Fruit fly (Drosophila melanogaster): ENCODE data around the gene CG4572.

CG4572 gene

DNA sequence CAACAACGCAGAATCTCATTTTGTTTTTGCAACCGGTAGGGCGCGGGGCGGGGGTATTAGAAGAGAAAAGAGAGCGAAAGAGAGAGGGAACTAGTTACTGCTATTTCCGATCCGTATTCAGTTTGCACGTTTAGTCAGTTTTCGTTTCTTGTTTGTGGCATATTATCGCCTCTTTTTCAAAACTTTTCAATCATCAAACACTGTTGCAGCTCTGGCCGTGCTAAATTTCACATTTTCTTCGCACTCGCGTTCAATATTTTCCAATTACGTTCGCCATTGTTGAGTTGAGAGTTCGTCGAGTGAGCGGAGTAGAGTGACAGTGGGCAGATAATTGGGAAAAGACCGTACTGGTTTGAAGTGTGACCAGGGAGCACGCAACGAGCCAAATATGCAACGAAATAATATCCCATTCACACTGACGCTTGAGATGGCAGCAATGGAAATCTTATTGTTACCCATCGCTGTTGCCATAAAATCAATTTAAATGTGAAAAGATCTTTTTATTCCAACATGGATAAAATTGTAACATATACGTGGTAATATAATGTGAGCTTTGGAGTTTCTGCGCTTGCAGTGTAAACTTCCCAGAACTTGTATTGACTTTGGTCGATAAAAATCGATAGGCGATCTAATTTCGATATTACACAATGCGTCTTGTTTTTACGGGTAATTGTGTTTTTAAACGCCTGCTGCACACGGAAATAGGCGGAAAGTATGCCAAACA is 3.0 kb downstream of the CG4572 start, which contains the start of the genes Ire1 and Mrm2 (continued):
- TF ChIP-seq NfI (GFP tag; optimal IDR thresholded peaks at IDR 0.05), result peak; percentile 72
- TF ChIP-seq HLH3B (GFP tag; IDR thresholded peaks at IDR 0.05), result peak; percentile 72
- TF ChIP-seq CG12155 (GFP tag; optimal IDR thresholded peaks at IDR 0.05), result peak; percentile 83
- no peak for TF ChIP-seq sima (GFP tag; optimal IDR thresholded peaks at IDR 0.05)
- TF ChIP-seq HHEX (GFP tag; optimal IDR thresholded peaks at IDR 0.05), result peak; percentile 53
- no peak for TF ChIP-seq CG17568 (GFP tag; optimal IDR thresholded peaks at IDR 0.05)
- TF ChIP-seq inv (GFP tag; IDR thresholded peaks at IDR 0.05; ENCODE audit: partially characterized antibody), result peak; percentile 74
- peak; percentile 64 for TF ChIP-seq CG18599 (GFP tag; optimal IDR thresholded peaks at IDR 0.05)
- 0 out of 2 replicates have a peak, but pooled peaks have one; percentile 29 for TF ChIP-seq CkIIα-i1 (GFP tag; IDR thresholded peaks at IDR 0.05)
- peak; percentile 61 for TF ChIP-seq CG8089 (GFP tag; optimal IDR thresholded peaks at IDR 0.05)
- peak; percentile 90 for TF ChIP-seq CG9817 (tag; optimal IDR thresholded peaks at IDR 0.05)
- TF ChIP-seq pros (GFP tag; optimal IDR thresholded peaks at IDR 0.05), result no peak
- TF ChIP-seq pum (GFP tag; optimal IDR thresholded peaks at IDR 0.05), result peak; percentile 91
- peak; percentile 85 for TF ChIP-seq CG17829 (tag; optimal IDR thresholded peaks at IDR 0.05)
- TF ChIP-seq maf-S (GFP tag; optimal IDR thresholded peaks at IDR 0.05), result peak; percentile 84
- peak; percentile 14 for TF ChIP-seq CG10431 (GFP tag; optimal IDR thresholded peaks at IDR 0.05)
- no peak for TF ChIP-seq CG8478 (optimal IDR thresholded peaks at IDR 0.05)
- no peak for TF ChIP-seq oc (tag; optimal IDR thresholded peaks at IDR 0.05)
- TF ChIP-seq Dll (GFP tag; IDR thresholded peaks at IDR 0.05; ENCODE audit: partially characterized antibody), result peak; percentile 80; the same call in 3 of the 4 replicates
- TF ChIP-seq CG18764 (GFP tag; optimal IDR thresholded peaks at IDR 0.05), result peak; percentile 75
- TF ChIP-seq zfh1 (GFP tag; IDR thresholded peaks at IDR 0.05), result peak; percentile 78; the same call in 2 of the 3 replicates
- TF ChIP-seq CG8281 (tag; optimal IDR thresholded peaks at IDR 0.05), result peak; percentile 49
- TF ChIP-seq CG16863 (GFP tag; optimal IDR thresholded peaks at IDR 0.05), result peak; percentile 67
- TF ChIP-seq dmrt11E (tag; optimal IDR thresholded peaks at IDR 0.05), result peak; percentile 83
- TF ChIP-seq Drgx (GFP tag; IDR thresholded peaks at IDR 0.05), result peak; percentile 42; the same call in 1 of the 2 replicates
- peak; percentile 1 for TF ChIP-seq Kr (GFP tag; optimal IDR thresholded peaks at IDR 0.05)
- TF ChIP-seq gem (tag; optimal IDR thresholded peaks at IDR 0.05), result peak; percentile 88
- TF ChIP-seq CG11085 (GFP tag; IDR thresholded peaks at IDR 0.05), result peak; percentile 72
- peak; percentile 82 for TF ChIP-seq CG7839 (tag; optimal IDR thresholded peaks at IDR 0.05)
- TF ChIP-seq BEAF-32 (GFP tag; optimal IDR thresholded peaks at IDR 0.05), result peak; percentile 89
- TF ChIP-seq Vsx1 (GFP tag; optimal IDR thresholded peaks at IDR 0.05), result no peak
- peak; percentile 92 for TF ChIP-seq CG9609 (GFP tag; optimal IDR thresholded peaks at IDR 0.05)
- TF ChIP-seq NK7.1 (GFP tag; optimal IDR thresholded peaks at IDR 0.05), result peak; percentile 62
- TF ChIP-seq Taf1 (GFP tag; IDR thresholded peaks at IDR 0.05), result peak; percentile 43; the same call in 1 of the 2 replicates
- no peak for TF ChIP-seq CG31365 (tag; optimal IDR thresholded peaks at IDR 0.05)
- no peak for TF ChIP-seq sens-2 (GFP tag; IDR thresholded peaks at IDR 0.05)
- TF ChIP-seq Sry-δ (GFP tag; optimal IDR thresholded peaks at IDR 0.05), result peak; percentile 91
- no peak for TF ChIP-seq mld (GFP tag; IDR thresholded peaks at IDR 0.05; ENCODE audit: partially characterized antibody)
- TF ChIP-seq sug (tag; optimal IDR thresholded peaks at IDR 0.05), result peak; percentile 71
- TF ChIP-seq gsb (GFP tag; IDR thresholded peaks at IDR 0.05), result peak; percentile 64; the same call in 1 of the 2 replicates
- TF ChIP-seq ems (GFP tag; optimal IDR thresholded peaks at IDR 0.05), result peak; percentile 72
- peak; percentile 87 for TF ChIP-seq CG33213 (GFP tag; optimal IDR thresholded peaks at IDR 0.05)
- TF ChIP-seq cg (GFP tag; optimal IDR thresholded peaks at IDR 0.05), result no peak
- TF ChIP-seq ssp (GFP tag; IDR thresholded peaks at IDR 0.05), result peak; percentile 100
- no peak for TF ChIP-seq Poxn (GFP tag; IDR thresholded peaks at IDR 0.05)
- TF ChIP-seq CG6683 (GFP tag; optimal IDR thresholded peaks at IDR 0.05), result no peak
- TF ChIP-seq Gug (GFP tag; IDR thresholded peaks at IDR 0.05), result peak; percentile 88
- peak; percentile 52 for TF ChIP-seq CG1792 (GFP tag; optimal IDR thresholded peaks at IDR 0.05)
- TF ChIP-seq Dek (tag; optimal IDR thresholded peaks at IDR 0.05), result peak; percentile 80
